Fruit fly (Drosophila melanogaster) whole organism, embryonic: Measurements from ENCODE around the gene Gr22c.

Experiments used
- B-H1 ChIP-seq: fragments of 200-800 bp; sonication (Bioruptor generic); IDR thresholded peaks from 3 replicates; pipeline ENCODE4 v1.3.6; 2022; ENCODE audit warnings: missing biosample characterization, missing genetic modification characterization
- CG1024 ChIP-seq: fragments of 200-800 bp; sonication (Bioruptor generic); IDR thresholded peaks from 2 replicates; pipeline ENCODE4 v1.3.6; 2022; ENCODE audit warnings: missing biosample characterization, missing genetic modification characterization
- CG11504 ChIP-seq: fragments of 200-800 bp; sonication (Bioruptor generic); optimal IDR thresholded peaks from 3 replicates; lab custom pipeline; 2019; ENCODE audit warnings: missing biosample characterization, mild to moderate bottlenecking, missing genetic modification characterization, moderate library complexity
- CG12155 ChIP-seq: fragments of 200-800 bp; sonication (Bioruptor generic); optimal IDR thresholded peaks from 3 replicates; lab custom pipeline; 2016; ENCODE audit warnings: missing biosample characterization, missing genetic modification characterization
- CG13287 ChIP-seq: fragments of 200-800 bp; sonication (Bioruptor generic); IDR thresholded peaks from 2 replicates; pipeline ENCODE4 v1.3.6; 2022; ENCODE audit warnings: missing biosample characterization, missing genetic modification characterization; ENCODE audit not compliant: partially characterized antibody
- CG14710 ChIP-seq: fragments of 200-800 bp; sonication (Bioruptor generic); optimal IDR thresholded peaks from 3 replicates; lab custom pipeline; 2019; ENCODE audit warnings: missing biosample characterization, mild to moderate bottlenecking, missing genetic modification characterization, moderate library complexity
- CG15696 ChIP-seq: fragments of 200-800 bp; sonication (Bioruptor generic); optimal IDR thresholded peaks from 2 replicates; lab custom pipeline; 2019; ENCODE audit warnings: missing biosample characterization, mild to moderate bottlenecking, missing genetic modification characterization, moderate library complexity
- CG16779 ChIP-seq: fragments of 200-800 bp; sonication (Bioruptor generic); IDR thresholded peaks from 2 replicates; pipeline ENCODE4 v1.3.6; 2022; ENCODE audit warnings: missing biosample characterization, missing genetic modification characterization
- CG16863 ChIP-seq: fragments of 200-800 bp; sonication (Bioruptor generic); optimal IDR thresholded peaks from 3 replicates; lab custom pipeline; 2016; ENCODE audit warnings: missing biosample characterization, missing genetic modification characterization
- CG2199 ChIP-seq: fragments of 200-800 bp; sonication (Bioruptor generic); IDR thresholded peaks from 3 replicates; pipeline ENCODE4 v1.3.6; 2022; ENCODE audit warnings: missing biosample characterization, missing genetic modification characterization
- CG32767 ChIP-seq: fragments of 200-800 bp; sonication (Bioruptor generic); IDR thresholded peaks from 2 replicates; pipeline ENCODE4 v1.3.6; 2022; ENCODE audit warnings: missing biosample characterization, missing genetic modification characterization
- CG43689 ChIP-seq: fragments of 200-800 bp; sonication (Bioruptor generic); IDR thresholded peaks from 2 replicates; pipeline ENCODE4 v1.3.6; 2022; ENCODE audit warnings: missing biosample characterization, missing genetic modification characterization
- CG6689 ChIP-seq: fragments of 200-800 bp; sonication (Bioruptor generic); IDR thresholded peaks from 2 replicates; pipeline ENCODE4 v1.3.6; 2022; ENCODE audit warnings: missing biosample characterization, missing genetic modification characterization
- CG6791 ChIP-seq: fragments of 200-800 bp; sonication (Bioruptor generic); IDR thresholded peaks from 3 replicates; pipeline ENCODE4 v1.3.6; 2022; ENCODE audit warnings: missing biosample characterization, missing genetic modification characterization; ENCODE audit not compliant: partially characterized antibody
- CG7987 ChIP-seq: fragments of 200-800 bp; sonication (Bioruptor generic); optimal IDR thresholded peaks from 2 replicates; lab custom pipeline; 2018; ENCODE audit warnings: missing biosample characterization, mild to moderate bottlenecking, missing genetic modification characterization, moderate library complexity
- CG9727 ChIP-seq: fragments of 200-800 bp; sonication (Bioruptor generic); optimal IDR thresholded peaks from 3 replicates; lab custom pipeline; 2017; ENCODE audit warnings: missing biosample characterization, mild to moderate bottlenecking, missing genetic modification characterization
- Deaf1 ChIP-seq: fragments of 200-800 bp; optimal IDR thresholded peaks from 3 replicates; lab custom pipeline; 2019; ENCODE audit warnings: missing biosample characterization, mild to moderate bottlenecking, missing genetic modification characterization, moderate library complexity
- Dfd ChIP-seq, 2 experiments: fragments of >200 bp; optimal IDR thresholded peaks; 2 replicates each; lab custom pipeline; 2017; ENCODE audit warnings: missing biosample characterization in 2 of 2, missing genetic modification characterization in 2 of 2
- Dip3 ChIP-seq: fragments of 200-800 bp; sonication (Bioruptor generic); optimal IDR thresholded peaks from 3 replicates; lab custom pipeline; 2016; ENCODE audit warnings: missing biosample characterization, missing genetic modification characterization
- Jarid2 ChIP-seq: fragments of 200-800 bp; sonication (Bioruptor generic); optimal IDR thresholded peaks from 3 replicates; lab custom pipeline; 2017; ENCODE audit warnings: mild to moderate bottlenecking, missing biosample characterization, missing genetic modification reagents, missing genetic modification characterization
- Lhr ChIP-seq: fragments of 200-800 bp; sonication (Bioruptor generic); optimal IDR thresholded peaks from 3 replicates; lab custom pipeline; 2017; ENCODE audit warnings: mild to moderate bottlenecking, missing biosample characterization, missing genetic modification reagents, missing genetic modification characterization
- Lpt ChIP-seq: fragments of >200 bp; optimal IDR thresholded peaks from 2 replicates; lab custom pipeline; 2018; ENCODE audit warnings: missing biosample characterization, missing genetic modification characterization
- Max ChIP-seq: fragments of 200-800 bp; sonication (Bioruptor generic); optimal IDR thresholded peaks from 2 replicates; lab custom pipeline; 2016; ENCODE audit warnings: missing biosample characterization, mild to moderate bottlenecking, missing genetic modification characterization
- Mes4 ChIP-seq: fragments of 200-800 bp; sonication (Bioruptor generic); optimal IDR thresholded peaks from 2 replicates; lab custom pipeline; 2016; ENCODE audit warnings: missing biosample characterization, missing genetic modification characterization
- NFAT ChIP-seq: fragments of 200-800 bp; sonication (Bioruptor generic); IDR thresholded peaks from 2 replicates; pipeline ENCODE4 v1.3.6; 2022; ENCODE audit warnings: missing biosample characterization, missing genetic modification characterization
- Nf-YB ChIP-seq: fragments of 200-800 bp; sonication (Bioruptor generic); optimal IDR thresholded peaks from 3 replicates; lab custom pipeline; 2019; ENCODE audit warnings: missing biosample characterization, mild to moderate bottlenecking, missing genetic modification characterization, moderate library complexity
- Nf-YC ChIP-seq: fragments of 200-800 bp; optimal IDR thresholded peaks from 3 replicates; lab custom pipeline; 2019; ENCODE audit warnings: missing biosample characterization, mild to moderate bottlenecking, missing genetic modification characterization, moderate library complexity
- Poxn ChIP-seq: fragments of 200-800 bp; sonication (Bioruptor generic); IDR thresholded peaks from 2 replicates; pipeline ENCODE4 v1.3.6; 2022; ENCODE audit warnings: missing biosample characterization, missing genetic modification characterization
- Rx ChIP-seq: fragments of 200-800 bp; sonication (Bioruptor generic); IDR thresholded peaks from 2 replicates; pipeline ENCODE4 v1.3.6; 2022; ENCODE audit warnings: missing biosample characterization, missing genetic modification characterization
- Stat92E ChIP-seq, 3 experiments: fragments of >200 bp in 2 of 3; fragments of 200-800 bp in 1 of 3; sonication (Bioruptor generic) in 1 of 3; optimal IDR thresholded peaks; 2 replicates each; lab custom pipeline; 2017 to 2019; ENCODE audit warnings: missing biosample characterization in 3 of 3, missing genetic modification characterization in 3 of 3, mild to moderate bottlenecking in 1 of 3, moderate library complexity in 1 of 3
- Taf1 ChIP-seq: fragments of 200-800 bp; sonication (Bioruptor generic); IDR thresholded peaks from 2 replicates; pipeline ENCODE4 v1.3.6; 2022; ENCODE audit warnings: missing biosample characterization, missing genetic modification characterization
- Trl ChIP-seq, 3 experiments: fragments of >200 bp in 2 of 3; fragments of 200-800 bp in 1 of 3; sonication (Bioruptor generic) in 1 of 3; optimal IDR thresholded peaks; 2 replicates in 1 of 3; 3 replicates in 2 of 3; lab custom pipeline; 2016 to 2017; ENCODE audit warnings: missing biosample characterization in 1 of 3, missing genetic modification characterization in 1 of 3
- abd-A ChIP-seq: fragments of 200-800 bp; sonication (Bioruptor generic); optimal IDR thresholded peaks from 3 replicates; lab custom pipeline; 2019; ENCODE audit warnings: missing biosample characterization, mild to moderate bottlenecking, missing genetic modification characterization, moderate library complexity
- az2 ChIP-seq: fragments of 200-800 bp; sonication (Bioruptor generic); optimal IDR thresholded peaks from 3 replicates; lab custom pipeline; 2016; ENCODE audit warnings: missing biosample characterization, missing genetic modification characterization
- chm ChIP-seq: fragments of 200-800 bp; sonication (Bioruptor generic); IDR thresholded peaks from 2 replicates; pipeline ENCODE4 v1.3.6; 2022; ENCODE audit warnings: missing biosample characterization, missing genetic modification characterization
- crol ChIP-seq: fragments of 200-800 bp; sonication (Bioruptor generic); IDR thresholded peaks from 2 replicates; pipeline ENCODE4 v1.3.6; 2022; ENCODE audit warnings: missing biosample characterization, missing genetic modification characterization
- crp ChIP-seq, 2 experiments: fragments of 200-800 bp; sonication (Bioruptor generic); optimal IDR thresholded peaks; 2 replicates in 1 of 2; 3 replicates in 1 of 2; lab custom pipeline; 2017; ENCODE audit warnings: missing biosample characterization in 2 of 2, missing genetic modification characterization in 2 of 2, mild to moderate bottlenecking in 1 of 2, moderate library complexity in 1 of 2
- ewg ChIP-seq: fragments of 200-800 bp; sonication (Bioruptor generic); optimal IDR thresholded peaks from 3 replicates; lab custom pipeline; 2017; ENCODE audit warnings: mild to moderate bottlenecking, missing biosample characterization, missing genetic modification reagents, missing genetic modification characterization
- fd3F ChIP-seq: fragments of 200-800 bp; sonication (Bioruptor generic); optimal IDR thresholded peaks from 2 replicates; lab custom pipeline; 2018; ENCODE audit warnings: missing biosample characterization, mild to moderate bottlenecking, missing genetic modification characterization, moderate library complexity
- fd96Cb ChIP-seq: fragments of 200-800 bp; sonication (Bioruptor generic); optimal IDR thresholded peaks from 2 replicates; lab custom pipeline; 2018; ENCODE audit warnings: missing biosample characterization, mild to moderate bottlenecking, missing genetic modification characterization, moderate library complexity
- hkb ChIP-seq, 2 experiments: fragments of 200-800 bp in 1 of 2; fragments of >200 bp in 1 of 2; sonication (Bioruptor generic) in 1 of 2; IDR thresholded peaks in 1 of 2; optimal IDR thresholded peaks in 1 of 2; 2 replicates each; pipeline versions ENCODE4 v1.3.6 to Lab custom; 2017 to 2022; ENCODE audit warnings: missing biosample characterization in 1 of 2, missing genetic modification characterization in 1 of 2
- mld ChIP-seq: fragments of 200-800 bp; sonication (Bioruptor generic); IDR thresholded peaks from 3 replicates; pipeline ENCODE4 v1.3.6; 2022; ENCODE audit warnings: missing biosample characterization, missing genetic modification characterization; ENCODE audit not compliant: partially characterized antibody
- ranshi ChIP-seq: fragments of 200-800 bp; sonication (Bioruptor generic); IDR thresholded peaks from 2 replicates; pipeline ENCODE4 v1.3.6; 2022; ENCODE audit warnings: missing biosample characterization, missing genetic modification characterization
- scrt ChIP-seq: fragments of 200-800 bp; sonication (Bioruptor generic); optimal IDR thresholded peaks from 2 replicates; lab custom pipeline; 2018; ENCODE audit warnings: missing biosample characterization, mild to moderate bottlenecking, missing genetic modification characterization, moderate library complexity
- sisA ChIP-seq: fragments of 200-800 bp; sonication (Bioruptor generic); IDR thresholded peaks from 2 replicates; pipeline ENCODE4 v1.3.6; 2022; ENCODE audit warnings: missing biosample characterization, missing genetic modification characterization
- sna ChIP-seq: fragments of 200-800 bp; sonication (Bioruptor generic); IDR thresholded peaks from 2 replicates; pipeline ENCODE4 v1.3.6; 2022; ENCODE audit warnings: missing biosample characterization, missing genetic modification characterization; ENCODE audit not compliant: partially characterized antibody
- stc ChIP-seq: fragments of 200-800 bp; sonication (Bioruptor generic); IDR thresholded peaks from 2 replicates; pipeline ENCODE4 v1.3.6; 2022; ENCODE audit warnings: missing biosample characterization, missing genetic modification characterization
- tll ChIP-seq, 2 experiments: fragments of 200-800 bp in 1 of 2; fragments of >200 bp in 1 of 2; sonication (Bioruptor generic) in 1 of 2; optimal IDR thresholded peaks; 2 replicates each; lab custom pipeline; 2017 to 2019; ENCODE audit warnings: missing biosample characterization in 2 of 2, missing genetic modification characterization in 2 of 2, mild to moderate bottlenecking in 1 of 2, moderate library complexity in 1 of 2
- usp ChIP-seq: fragments of >200 bp; optimal IDR thresholded peaks from 2 replicates; lab custom pipeline; 2017; ENCODE audit warnings: missing biosample characterization, missing genetic modification characterization

The Gr22c gene

dm6 chr2L:1837717-1838368, 46.2 kb upstream of the Gr22c start (continued):
- no peak for TF ChIP-seq hkb (optimal IDR thresholded peaks at IDR 0.05; lab: Kevin White, UChicago)
- 0 out of 2 replicates have a peak, but pooled peaks have one; percentile 45 for TF ChIP-seq hkb (GFP tag; IDR thresholded peaks at IDR 0.05; lab: Robert Waterston, UW)
- no peak for TF ChIP-seq Lpt (GFP tag; lab: Kevin White, UChicago)
- TF ChIP-seq Lhr = no peak
- no peak for TF ChIP-seq CG43689 (GFP tag; lab: Robert Waterston, UW)
- no peak for TF ChIP-seq stc (GFP tag; lab: Robert Waterston, UW)
- peak; percentile 42 for TF ChIP-seq CG9727
- TF ChIP-seq mld (GFP tag; lab: Robert Waterston, UW) = no peak
- no peak for TF ChIP-seq Dip3 (GFP tag; lab: Kevin White, UChicago)
- TF ChIP-seq CG7987 = no peak
- TF ChIP-seq CG16863 (GFP tag; lab: Kevin White, UChicago) = no peak
- TF ChIP-seq chm = no peak; the same call in 1 of the 2 replicates
- TF ChIP-seq usp (GFP tag; lab: Kevin White, UChicago) = no peak
- TF ChIP-seq CG15696 (tag; lab: Kevin White, UChicago) = no peak
- TF ChIP-seq Poxn (GFP tag; lab: Robert Waterston, UW) = 0 out of 2 replicates have a peak, but pooled peaks have one; percentile 30
- TF ChIP-seq fd3F (GFP tag; lab: Kevin White, UChicago) = peak; percentile 29
- peak; percentile 59 for TF ChIP-seq sisA (GFP tag; lab: Robert Waterston, UW)
- TF ChIP-seq ranshi (GFP tag; lab: Robert Waterston, UW) = peak; percentile 52; the same call in 1 of the 2 replicates
- TF ChIP-seq Taf1 (GFP tag; lab: Robert Waterston, UW) = peak; percentile 17; the same call in 1 of the 2 replicates
- TF ChIP-seq Max (GFP tag; lab: Kevin White, UChicago) = no peak
- TF ChIP-seq CG13287 (GFP tag; lab: Robert Waterston, UW) = no peak
- 0 out of 3 replicates have a peak, but pooled peaks have one; percentile 21 for TF ChIP-seq B-H1
- TF ChIP-seq crol = no peak
- no peak for TF ChIP-seq CG32767 (GFP tag; lab: Robert Waterston, UW)
- peak; percentile 38 for TF ChIP-seq scrt
- TF ChIP-seq Dfd (GFP tag; optimal IDR thresholded peaks at IDR 0.05; lab: Kevin White, UChicago) = no peak
- no peak for TF ChIP-seq Rx (GFP tag; lab: Robert Waterston, UW)
- TF ChIP-seq CG2199 (GFP tag; lab: Robert Waterston, UW) = no peak
- no peak for TF ChIP-seq fd96Cb
- no peak for TF ChIP-seq CG14710 (tag; lab: Kevin White, UChicago)
- TF ChIP-seq sna (GFP tag; lab: Robert Waterston, UW) = no peak
- no peak for TF ChIP-seq NFAT (GFP tag; lab: Robert Waterston, UW)
- peak; percentile 27 for TF ChIP-seq az2 (GFP tag; lab: Kevin White, UChicago)
- no peak for TF ChIP-seq CG6689 (GFP tag; lab: Robert Waterston, UW)
- TF ChIP-seq Nf-YC (tag; lab: Kevin White, UChicago) = no peak
- TF ChIP-seq Mes4 = no peak

dm6 chr2L:1836238-1836637, 44.6 kb upstream of the Gr22c start, which contains the start of gene wry:
TSS of gene wry (plus strand) at chr2L:1836538.
- TF ChIP-seq Trl (optimal IDR thresholded peaks at IDR 0.05; lab: Kevin White, UChicago) (peak; percentile 24 to 48), Trl (GFP tag; optimal IDR thresholded peaks at IDR 0.05; lab: Kevin White, UChicago) (no peak), abd-A (tag; lab: Kevin White, UChicago) (peak; percentile 42), tll (GFP tag; optimal IDR thresholded peaks at IDR 0.05; lab: Kevin White, UChicago) (no peak), Stat92E (GFP tag; optimal IDR thresholded peaks at IDR 0.05; lab: Kevin White, UChicago) (no peak), Jarid2 (peak; percentile 16), scrt (peak; percentile 77), Nf-YB (GFP tag; lab: Kevin White, UChicago) (no peak), crp (GFP tag; optimal IDR thresholded peaks at IDR 0.05; lab: Kevin White, UChicago) (peak in 1 of 2 experiments; percentile 43), CG1024 (GFP tag; lab: Robert Waterston, UW) (no peak), ewg (GFP tag; lab: Kevin White, UChicago) (peak; percentile 64), CG12155 (GFP tag; lab: Kevin White, UChicago) (no peak), CG11504 (peak; percentile 48), CG6791 (GFP tag; lab: Robert Waterston, UW) (no peak), CG16779 (GFP tag; lab: Robert Waterston, UW) (peak; percentile 55; the same call in 1 of the 2 replicates), Deaf1 (tag; lab: Kevin White, UChicago) (peak; percentile 26)
